Fruit fly (Drosophila melanogaster) whole organism, embryonic: Measurements from ENCODE around the gene CG16789.

ENCODE experiments used
- ATbp ChIP-seq: fragments of 200-800 bp; sonication (Bioruptor generic); optimal IDR thresholded peaks from 2 replicates; lab custom pipeline; 2017; ENCODE audit warnings: missing biosample characterization, mild to moderate bottlenecking, missing genetic modification characterization, missing genetic modification reagents
- Atf-2 ChIP-seq: fragments of 200-800 bp; sonication (Bioruptor generic); optimal IDR thresholded peaks from 2 replicates; lab custom pipeline; 2016; ENCODE audit warnings: missing biosample characterization, missing genetic modification characterization
- CG12219 ChIP-seq: fragments of 200-800 bp; sonication (Bioruptor generic); optimal IDR thresholded peaks from 3 replicates; lab custom pipeline; 2018; ENCODE audit warnings: missing biosample characterization, mild to moderate bottlenecking, missing genetic modification characterization
- CG14667 ChIP-seq: fragments of 200-800 bp; sonication (Bioruptor generic); IDR thresholded peaks from 2 replicates; pipeline ENCODE4 v1.3.6; 2022; ENCODE audit warnings: missing biosample characterization, missing genetic modification characterization
- CG15011 ChIP-seq: fragments of 200-800 bp; sonication (Bioruptor generic); optimal IDR thresholded peaks from 3 replicates; lab custom pipeline; 2018; ENCODE audit warnings: missing biosample characterization, mild to moderate bottlenecking, missing genetic modification characterization
- CG16815 ChIP-seq: fragments of 200-800 bp; sonication (Bioruptor generic); optimal IDR thresholded peaks from 3 replicates; lab custom pipeline; 2017; ENCODE audit warnings: missing biosample characterization, mild to moderate bottlenecking, missing genetic modification characterization
- CG16863 ChIP-seq: fragments of 200-800 bp; sonication (Bioruptor generic); optimal IDR thresholded peaks from 3 replicates; lab custom pipeline; 2016; ENCODE audit warnings: missing biosample characterization, missing genetic modification characterization
- CG17328 ChIP-seq: fragments of 200-800 bp; sonication (Bioruptor generic); IDR thresholded peaks from 2 replicates; pipeline ENCODE4 v1.3.6; 2022; ENCODE audit warnings: missing biosample characterization, missing genetic modification characterization
- CG17361 ChIP-seq: fragments of 200-800 bp; sonication (Bioruptor generic); IDR thresholded peaks from 3 replicates; pipeline ENCODE4 v1.3.6; 2022; ENCODE audit warnings: missing biosample characterization, missing genetic modification characterization
- CG3281 ChIP-seq: fragments of 200-800 bp; sonication (Bioruptor generic); optimal IDR thresholded peaks from 3 replicates; lab custom pipeline; 2017; ENCODE audit warnings: missing biosample characterization, mild to moderate bottlenecking, missing genetic modification characterization
- CG33213 ChIP-seq: fragments of 200-800 bp; sonication (Bioruptor generic); optimal IDR thresholded peaks from 3 replicates; lab custom pipeline; 2016; ENCODE audit warnings: missing biosample characterization, missing genetic modification characterization
- CG34422 ChIP-seq: fragments of 200-800 bp; sonication (Bioruptor generic); IDR thresholded peaks from 3 replicates; pipeline ENCODE4 v1.3.6; 2022; ENCODE audit warnings: missing biosample characterization, missing genetic modification characterization
- CG6175 ChIP-seq: fragments of 200-800 bp; sonication (Bioruptor generic); IDR thresholded peaks from 3 replicates; pipeline ENCODE4 v1.3.6; 2022; ENCODE audit warnings: missing biosample characterization, missing genetic modification characterization
- CG7357 ChIP-seq: fragments of 200-800 bp; sonication (Bioruptor generic); IDR thresholded peaks from 3 replicates; pipeline ENCODE4 v1.3.6; 2022; ENCODE audit warnings: missing biosample characterization, missing genetic modification characterization
- CG7928 ChIP-seq: fragments of 200-800 bp; sonication (Bioruptor generic); optimal IDR thresholded peaks from 2 replicates; lab custom pipeline; 2017; ENCODE audit warnings: missing biosample characterization, mild to moderate bottlenecking, missing genetic modification characterization
- D19A ChIP-seq: fragments of 200-800 bp; optimal IDR thresholded peaks from 3 replicates; lab custom pipeline; 2019; ENCODE audit warnings: missing biosample characterization, mild to moderate bottlenecking, missing genetic modification characterization, moderate library complexity
- Dbx ChIP-seq: fragments of 200-800 bp; sonication (Bioruptor generic); IDR thresholded peaks from 3 replicates; pipeline ENCODE4 v1.3.6; 2022; ENCODE audit warnings: missing biosample characterization, missing genetic modification characterization
- Dip3 ChIP-seq: fragments of 200-800 bp; sonication (Bioruptor generic); optimal IDR thresholded peaks from 3 replicates; lab custom pipeline; 2016; ENCODE audit warnings: missing biosample characterization, missing genetic modification characterization
- Ets65A ChIP-seq: fragments of 200-800 bp; sonication (Bioruptor generic); peaks from one replicate; lab custom pipeline; 2016; ENCODE audit warnings: missing biosample characterization, missing genetic modification characterization
- Hr39 ChIP-seq: fragments of >200 bp; optimal IDR thresholded peaks from 2 replicates; lab custom pipeline; 2017
- Med ChIP-seq: fragments of 200-800 bp; sonication (Bioruptor generic); peaks from one replicate; lab custom pipeline; 2016; ENCODE audit warnings: missing biosample characterization, missing genetic modification characterization, mild to moderate bottlenecking, inconsistent platforms, moderate library complexity
- NFAT ChIP-seq: fragments of 200-800 bp; sonication (Bioruptor generic); IDR thresholded peaks from 2 replicates; pipeline ENCODE4 v1.3.6; 2022; ENCODE audit warnings: missing biosample characterization, missing genetic modification characterization
- Nf-YC ChIP-seq: fragments of 200-800 bp; optimal IDR thresholded peaks from 3 replicates; lab custom pipeline; 2019; ENCODE audit warnings: missing biosample characterization, mild to moderate bottlenecking, missing genetic modification characterization, moderate library complexity
- Oli ChIP-seq: fragments of 200-800 bp; sonication (Bioruptor generic); optimal IDR thresholded peaks from 2 replicates; lab custom pipeline; 2018; ENCODE audit warnings: missing biosample characterization, mild to moderate bottlenecking, missing genetic modification characterization, moderate library complexity
- Sox102F ChIP-seq: fragments of 200-800 bp; sonication (Bioruptor generic); optimal IDR thresholded peaks from 2 replicates; lab custom pipeline; 2018; ENCODE audit warnings: missing biosample characterization, mild to moderate bottlenecking, missing genetic modification characterization, moderate library complexity
- az2 ChIP-seq: fragments of 200-800 bp; sonication (Bioruptor generic); optimal IDR thresholded peaks from 3 replicates; lab custom pipeline; 2016; ENCODE audit warnings: missing biosample characterization, missing genetic modification characterization
- bab2 ChIP-seq: fragments of 200-800 bp; sonication (Bioruptor generic); optimal IDR thresholded peaks from 2 replicates; lab custom pipeline; 2016; ENCODE audit warnings: missing biosample characterization, missing genetic modification characterization
- br ChIP-seq: fragments of >200 bp; optimal IDR thresholded peaks from 2 replicates; lab custom pipeline; 2017
- croc ChIP-seq: fragments of 200-800 bp; sonication (Bioruptor generic); conservative IDR thresholded peaks from 3 replicates; pipeline ENCODE4 v1.3.6; 2022; ENCODE audit warnings: missing biosample characterization, missing genetic modification characterization
- da ChIP-seq: fragments of 200-800 bp; sonication (Bioruptor generic); optimal IDR thresholded peaks from 2 replicates; lab custom pipeline; 2016; ENCODE audit warnings: missing biosample characterization, missing genetic modification characterization
- dati ChIP-seq: fragments of 200-800 bp; sonication (Bioruptor generic); IDR thresholded peaks from 2 replicates; pipeline ENCODE4 v1.3.6; 2022; ENCODE audit warnings: missing biosample characterization, missing genetic modification characterization
- dimm ChIP-seq: fragments of 200-800 bp; sonication (Bioruptor generic); IDR thresholded peaks from 2 replicates; pipeline ENCODE4 v1.3.6; 2022; ENCODE audit warnings: missing biosample characterization, missing genetic modification characterization
- ewg ChIP-seq: fragments of 200-800 bp; sonication (Bioruptor generic); optimal IDR thresholded peaks from 3 replicates; lab custom pipeline; 2017; ENCODE audit warnings: mild to moderate bottlenecking, missing biosample characterization, missing genetic modification reagents, missing genetic modification characterization
- fd3F ChIP-seq: fragments of 200-800 bp; sonication (Bioruptor generic); optimal IDR thresholded peaks from 2 replicates; lab custom pipeline; 2018; ENCODE audit warnings: missing biosample characterization, mild to moderate bottlenecking, missing genetic modification characterization, moderate library complexity
- hkb ChIP-seq, 2 experiments: fragments of 200-800 bp in 1 of 2; fragments of >200 bp in 1 of 2; sonication (Bioruptor generic) in 1 of 2; IDR thresholded peaks in 1 of 2; optimal IDR thresholded peaks in 1 of 2; 2 replicates each; pipeline versions ENCODE4 v1.3.6 to Lab custom; 2017 to 2022; ENCODE audit warnings: missing biosample characterization in 1 of 2, missing genetic modification characterization in 1 of 2
- insv ChIP-seq, 2 experiments: fragments of 200-800 bp; sonication (Bioruptor generic); optimal IDR thresholded peaks; 3 replicates each; lab custom pipeline; 2016 to 2018; ENCODE audit warnings: missing biosample characterization in 2 of 2, missing genetic modification characterization in 2 of 2
- jigr1 ChIP-seq: fragments of 200-800 bp; sonication (Bioruptor generic); IDR thresholded peaks from 3 replicates; pipeline ENCODE4 v1.3.6; 2022; ENCODE audit warnings: missing biosample characterization, missing genetic modification characterization
- jing ChIP-seq: fragments of 200-800 bp; sonication (Bioruptor generic); optimal IDR thresholded peaks from 2 replicates; lab custom pipeline; 2018; ENCODE audit warnings: missing biosample characterization, mild to moderate bottlenecking, missing genetic modification characterization
- lmd ChIP-seq: fragments of 200-800 bp; sonication (Bioruptor generic); IDR thresholded peaks from 2 replicates; pipeline ENCODE4 v1.3.6; 2022; ENCODE audit warnings: missing biosample characterization, missing genetic modification characterization
- odd ChIP-seq: fragments of 200-800 bp; sonication (Bioruptor generic); optimal IDR thresholded peaks from 2 replicates; lab custom pipeline; 2017; ENCODE audit warnings: missing biosample characterization, mild to moderate bottlenecking, missing genetic modification characterization
- onecut ChIP-seq: fragments of 200-800 bp; sonication (Bioruptor generic); IDR thresholded peaks from 2 replicates; pipeline ENCODE4 v1.3.6; 2022; ENCODE audit warnings: missing biosample characterization, missing genetic modification characterization
- otp ChIP-seq: fragments of 200-800 bp; sonication (Bioruptor generic); IDR thresholded peaks from 3 replicates; pipeline ENCODE4, ENCODE4 v1.3.6; 2022; ENCODE audit warnings: missing biosample characterization, missing genetic modification characterization
- psq ChIP-seq: fragments of 200-800 bp; sonication (Bioruptor generic); optimal IDR thresholded peaks from 2 replicates; lab custom pipeline; 2017; ENCODE audit warnings: missing biosample characterization, missing genetic modification characterization
- ro ChIP-seq: fragments of 200-800 bp; sonication (Bioruptor generic); IDR thresholded peaks from 2 replicates; pipeline ENCODE4 v1.3.6; 2022; ENCODE audit warnings: missing biosample characterization, missing genetic modification characterization
- run ChIP-seq: fragments of 200-800 bp; sonication (Bioruptor generic); optimal IDR thresholded peaks from 3 replicates; lab custom pipeline; 2018; ENCODE audit warnings: missing biosample characterization, mild to moderate bottlenecking, missing genetic modification characterization
- tll ChIP-seq, 2 experiments: fragments of 200-800 bp in 1 of 2; fragments of >200 bp in 1 of 2; sonication (Bioruptor generic) in 1 of 2; optimal IDR thresholded peaks; 2 replicates each; lab custom pipeline; 2017 to 2019; ENCODE audit warnings: missing biosample characterization in 2 of 2, missing genetic modification characterization in 2 of 2, mild to moderate bottlenecking in 1 of 2, moderate library complexity in 1 of 2
- trem ChIP-seq: fragments of 200-800 bp; optimal IDR thresholded peaks from 3 replicates; lab custom pipeline; 2019; ENCODE audit warnings: missing biosample characterization, mild to moderate bottlenecking, missing genetic modification characterization, moderate library complexity
- twi ChIP-seq: fragments of 200-800 bp; optimal IDR thresholded peaks from 2 replicates; lab custom pipeline; 2019; ENCODE audit warnings: missing biosample characterization, mild to moderate bottlenecking, missing genetic modification characterization, moderate library complexity
- tx ChIP-seq: fragments of 200-800 bp; sonication (Bioruptor generic); optimal IDR thresholded peaks from 2 replicates; lab custom pipeline; 2016; ENCODE audit warnings: missing biosample characterization, missing genetic modification characterization
- zen2 ChIP-seq: fragments of 200-800 bp; sonication (Bioruptor generic); IDR thresholded peaks from 3 replicates; pipeline ENCODE4 v1.3.6; 2022; ENCODE audit warnings: missing biosample characterization, missing genetic modification characterization; ENCODE audit not compliant: partially characterized antibody

The CG16789 gene

DNA sequence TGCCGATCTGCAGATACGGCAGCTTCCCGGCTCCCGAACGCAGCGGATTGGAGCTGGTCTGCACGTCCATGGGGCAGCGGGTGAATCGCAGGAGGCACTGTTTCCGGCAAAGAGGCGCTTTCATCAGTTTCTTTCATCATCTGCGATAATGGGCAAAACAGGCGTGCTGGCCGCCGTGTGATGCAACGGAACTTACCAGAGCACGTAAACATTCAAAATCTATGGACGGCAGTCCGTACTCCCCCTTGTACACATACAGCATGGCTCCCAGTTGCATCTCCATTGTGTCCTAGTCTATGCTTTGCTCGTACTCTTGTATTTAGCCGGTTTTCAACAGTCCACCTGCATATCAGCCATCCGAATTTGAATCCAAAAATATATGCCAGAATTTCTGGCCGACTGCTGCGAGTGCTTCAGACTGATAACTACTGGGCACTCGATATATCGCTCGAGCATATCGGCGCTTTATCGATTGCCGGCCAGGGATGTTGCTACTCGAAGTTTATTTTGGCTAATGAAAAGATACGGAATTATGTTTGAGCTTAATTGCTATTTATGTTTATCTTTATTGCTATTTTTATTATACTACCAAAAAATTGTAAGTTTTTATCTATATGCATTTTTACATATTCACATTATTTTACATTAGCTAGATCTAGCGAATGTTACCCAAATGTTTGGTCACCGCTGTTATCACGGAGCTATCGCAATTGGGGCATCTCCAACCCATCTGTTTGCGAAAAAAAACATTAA lies 2.6 kb upstream of the CG16789 start, which contains the start of the genes CG9393 and Vps45 (continued):
- TF ChIP-seq onecut, result 0 out of 2 replicates have a peak, but pooled peaks have one; percentile 18
- TF ChIP-seq Nf-YC (tag; lab: Kevin White, UChicago), result peak; percentile 64
- TF ChIP-seq twi, result peak; percentile 67
- TF ChIP-seq Ets65A, result peak; percentile 97
- TF ChIP-seq otp, result no peak
- TF ChIP-seq lmd (GFP tag; lab: Robert Waterston, UW), result peak; percentile 60
- TF ChIP-seq odd (GFP tag; lab: Kevin White, UChicago), result no peak
- peak; percentile 78 for TF ChIP-seq trem (tag; lab: Kevin White, UChicago)
- no peak for TF ChIP-seq Hr39 (lab: Kevin White, UChicago)
- TF ChIP-seq Sox102F (GFP tag; lab: Kevin White, UChicago), result no peak
- TF ChIP-seq da (GFP tag; lab: Kevin White, UChicago), result peak; percentile 57
- TF ChIP-seq croc (GFP tag; lab: Robert Waterston, UW), result 0 out of 3 replicates have a peak, but pooled peaks have one; percentile 23
- no peak for TF ChIP-seq dimm (GFP tag; lab: Robert Waterston, UW)
- peak; percentile 80 for TF ChIP-seq Dbx (GFP tag; lab: Robert Waterston, UW)
- peak in 1 of 2 experiments; percentile 78 for TF ChIP-seq tll (GFP tag; optimal IDR thresholded peaks at IDR 0.05; lab: Kevin White, UChicago)
- TF ChIP-seq CG17328 (GFP tag; lab: Robert Waterston, UW), result 0 out of 2 replicates have a peak, but pooled peaks have one; percentile 35
- no peak for TF ChIP-seq jigr1 (GFP tag; lab: Robert Waterston, UW)
- TF ChIP-seq Dip3 (GFP tag; lab: Kevin White, UChicago), result peak; percentile 71
- no peak for TF ChIP-seq CG6175 (GFP tag; lab: Robert Waterston, UW)
- peak; percentile 38 for TF ChIP-seq ewg (GFP tag; lab: Kevin White, UChicago)
- TF ChIP-seq CG7928 (GFP tag; lab: Kevin White, UChicago), result peak; percentile 78
- TF ChIP-seq ATbp (GFP tag; lab: Kevin White, UChicago), result no peak
- TF ChIP-seq dati, result no peak
- TF ChIP-seq hkb (optimal IDR thresholded peaks at IDR 0.05; lab: Kevin White, UChicago), result peak; percentile 65
- 0 out of 2 replicates have a peak, but pooled peaks have one; percentile 25 for TF ChIP-seq hkb (GFP tag; IDR thresholded peaks at IDR 0.05; lab: Robert Waterston, UW)
- no peak for TF ChIP-seq D19A (tag; lab: Kevin White, UChicago)
- no peak for TF ChIP-seq ro (GFP tag; lab: Robert Waterston, UW)
- no peak for TF ChIP-seq CG3281 (GFP tag; lab: Kevin White, UChicago)
- TF ChIP-seq CG12219, result no peak
- no peak for TF ChIP-seq run (tag; lab: Kevin White, UChicago)
- peak; percentile 48 for TF ChIP-seq az2
- no peak for TF ChIP-seq jing (GFP tag; lab: Kevin White, UChicago)
- no peak; the same call in 2 of the 3 replicates for TF ChIP-seq CG34422 (GFP tag; lab: Robert Waterston, UW)
- no peak for TF ChIP-seq br (lab: Kevin White, UChicago)
- no peak for TF ChIP-seq CG7357 (GFP tag; lab: Robert Waterston, UW)
- TF ChIP-seq CG33213 (GFP tag; lab: Kevin White, UChicago), result peak; percentile 12
- peak; percentile 27 for TF ChIP-seq Oli (tag; lab: Kevin White, UChicago)
- no peak for TF ChIP-seq CG15011 (GFP tag; lab: Kevin White, UChicago)
- peak; percentile 90 for TF ChIP-seq Med (GFP tag; lab: Kevin White, UChicago)
- TF ChIP-seq psq, result peak; percentile 26
- TF ChIP-seq Atf-2 (GFP tag; lab: Kevin White, UChicago), result peak; percentile 11
- peak; percentile 79 for TF ChIP-seq CG17361 (GFP tag; lab: Robert Waterston, UW)
- TF ChIP-seq tx (GFP tag; lab: Kevin White, UChicago), result peak; percentile 25
- peak; percentile 48 for TF ChIP-seq fd3F (GFP tag; lab: Kevin White, UChicago)
- TF ChIP-seq CG16815, result peak; percentile 3
- TF ChIP-seq CG14667, result no peak; the same call in 1 of the 2 replicates
- peak in 1 of 2 experiments; percentile 44 for TF ChIP-seq insv (GFP tag; optimal IDR thresholded peaks at IDR 0.05; lab: Kevin White, UChicago)
- TF ChIP-seq CG16863 (GFP tag; lab: Kevin White, UChicago), result peak; percentile 57
- TF ChIP-seq zen2 (GFP tag; lab: Robert Waterston, UW), result peak; percentile 81
- TF ChIP-seq bab2 (GFP tag; lab: Kevin White, UChicago), result peak; percentile 63
- TF ChIP-seq NFAT, result peak; percentile 35; the same call in 1 of the 2 replicates
